Worm (Caenorhabditis elegans) whole organism, late embryonic: ENCODE results near the gene fbxc-36.

Source experiments
- F13H6.1 ChIP-seq: sonication (generic microtip); optimal IDR thresholded peaks from 2 replicates; lab custom pipeline; 2016; ENCODE audit warnings: missing genetic modification characterization, missing compliant biosample characterization
- ama-1 ChIP-seq: fragments of 150-350 bp; optimal IDR thresholded peaks from 2 replicates; lab custom pipeline; 2014
- ceh-6 ChIP-seq: fragments of 200-800 bp; sonication (Bioruptor generic); optimal IDR thresholded peaks from 2 replicates; lab custom pipeline; 2018; ENCODE audit warnings: mild to moderate bottlenecking, missing genetic modification characterization, missing compliant biosample characterization
- ceh-9 ChIP-seq: sonication (generic microtip); optimal IDR thresholded peaks from 2 replicates; lab custom pipeline; 2016; ENCODE audit warnings: mild to moderate bottlenecking, missing genetic modification characterization, inconsistent platforms, missing compliant biosample characterization
- ets-4 ChIP-seq: sonication (generic microtip); optimal IDR thresholded peaks from 2 replicates; lab custom pipeline; 2016; ENCODE audit warnings: missing genetic modification characterization, missing compliant biosample characterization
- mec-3 ChIP-seq: sonication (generic microtip); optimal IDR thresholded peaks from 2 replicates; lab custom pipeline; 2016; ENCODE audit warnings: borderline replicate concordance, missing genetic modification characterization, missing compliant biosample characterization
- nhr-11 ChIP-seq: fragments of 150-350 bp; optimal IDR thresholded peaks from 2 replicates; lab custom pipeline; 2014; ENCODE audit warnings: missing biosample characterization, missing genetic modification characterization
- nhr-232 ChIP-seq: sonication (generic microtip); optimal IDR thresholded peaks from 2 replicates; lab custom pipeline; 2016; ENCODE audit warnings: missing genetic modification characterization, missing compliant biosample characterization
- pha-4 ChIP-seq: fragments of 150-350 bp; optimal IDR thresholded peaks from 2 replicates; lab custom pipeline; 2018; ENCODE audit warnings: missing biosample characterization, missing genetic modification reagents, missing genetic modification characterization
- rnt-1 ChIP-seq: sonication (generic microtip); optimal IDR thresholded peaks from 2 replicates; lab custom pipeline; 2016; ENCODE audit warnings: missing genetic modification characterization, missing compliant biosample characterization
- sox-4 ChIP-seq: sonication (generic microtip); optimal IDR thresholded peaks from 2 replicates; lab custom pipeline; 2017; ENCODE audit warnings: mild to moderate bottlenecking, missing genetic modification characterization, inconsistent platforms, missing compliant biosample characterization
- tbx-2 ChIP-seq: sonication (generic microtip); optimal IDR thresholded peaks from 2 replicates; lab custom pipeline; 2016; ENCODE audit warnings: missing genetic modification characterization, missing compliant biosample characterization
- unc-55 ChIP-seq: sonication (generic microtip); optimal IDR thresholded peaks from 2 replicates; lab custom pipeline; 2017; ENCODE audit warnings: missing biosample characterization, missing genetic modification reagents, missing genetic modification characterization

ce11 chrII:938549-938948 is 2.2 kb upstream of the fbxc-36 start, which contains the start of gene R07C3.3:
- no peak for TF ChIP-seq pha-4 (tag; lab: Kevin White, UChicago)
- TF ChIP-seq nhr-232 (tag; lab: Kevin White, UChicago), result no peak
- no peak for TF ChIP-seq unc-55 (GFP tag; lab: Kevin White, UChicago)
- no peak for TF ChIP-seq tbx-2 (tag; lab: Kevin White, UChicago)
- no peak for TF ChIP-seq ama-1 (lab: Kevin White, UChicago)
- no peak for TF ChIP-seq ceh-9 (tag; lab: Kevin White, UChicago)
- no peak for TF ChIP-seq sox-4
- TF ChIP-seq nhr-11, result no peak
- no peak for TF ChIP-seq mec-3 (tag; lab: Kevin White, UChicago)
- TF ChIP-seq F13H6.1 (tag; lab: Kevin White, UChicago), result no peak
- TF ChIP-seq rnt-1 (tag; lab: Kevin White, UChicago), result no peak
- no peak for TF ChIP-seq ceh-6 (GFP tag; lab: Kevin White, UChicago)
- TF ChIP-seq ets-4 (tag; lab: Kevin White, UChicago), result no peak
